Worm (Caenorhabditis elegans) whole organism, L4 larva: ENCODE results near the gene T12E12.6.

Source experiments
- F49E8.2 ChIP-seq: sonication (generic microtip); optimal IDR thresholded peaks from 2 replicates; lab custom pipeline; 2016; ENCODE audit warnings: missing compliant biosample characterization, mild to moderate bottlenecking, missing genetic modification characterization, borderline replicate concordance
- R02D3.7 ChIP-seq: fragments of 150-350 bp; sonication (generic microtip); optimal IDR thresholded peaks from 3 replicates; lab custom pipeline; 2014; ENCODE audit warnings: missing biosample characterization, missing genetic modification characterization
- T20F7.1 ChIP-seq: fragments of 200-800 bp; sonication (Bioruptor generic); optimal IDR thresholded peaks from 2 replicates; lab custom pipeline; 2018; ENCODE audit warnings: mild to moderate bottlenecking, missing genetic modification characterization, missing compliant biosample characterization
- Y105C5A.15 ChIP-seq: fragments of 200-800 bp; sonication (Bioruptor generic); IDR thresholded peaks from 2 replicates; pipeline ENCODE4 v1.3.6; 2022; ENCODE audit warnings: missing genetic modification characterization, missing compliant biosample characterization
- ZK546.5 ChIP-seq, 2 experiments: sonication (generic microtip); optimal IDR thresholded peaks; 2 replicates each; lab custom pipeline; 2017; ENCODE audit warnings: missing biosample characterization in 2 of 2, missing genetic modification characterization in 2 of 2
- arid-1 ChIP-seq: fragments of 200-800 bp; sonication (Bioruptor generic); conservative IDR thresholded peaks from 2 replicates; pipeline ENCODE4 v1.3.6; 2022; ENCODE audit warnings: missing genetic modification reagents, missing genetic modification characterization, missing compliant biosample characterization
- attf-4 ChIP-seq: sonication (generic microtip); optimal IDR thresholded peaks from 3 replicates; lab custom pipeline; 2017; ENCODE audit warnings: missing biosample characterization, missing genetic modification characterization
- ceh-20 ChIP-seq: fragments of 200-800 bp; sonication (Bioruptor generic); IDR thresholded peaks from 2 replicates; pipeline ENCODE4 v1.3.6; 2022; ENCODE audit warnings: missing genetic modification reagents, missing genetic modification characterization, missing compliant biosample characterization
- ceh-32 ChIP-seq: sonication (generic microtip); optimal IDR thresholded peaks from 2 replicates; lab custom pipeline; 2016; ENCODE audit warnings: mild to moderate bottlenecking, missing genetic modification characterization, missing compliant biosample characterization; ENCODE audit not compliant: poor library complexity
- ceh-62 ChIP-seq: sonication (generic microtip); optimal IDR thresholded peaks from 2 replicates; lab custom pipeline; 2017; ENCODE audit warnings: missing biosample characterization, missing genetic modification characterization
- ceh-82 ChIP-seq: sonication (generic microtip); optimal IDR thresholded peaks from 2 replicates; lab custom pipeline; 2017; ENCODE audit warnings: missing biosample characterization, missing genetic modification characterization
- cey-2 ChIP-seq: sonication (generic microtip); optimal IDR thresholded peaks from 3 replicates; lab custom pipeline; 2017; ENCODE audit warnings: missing genetic modification characterization, mild to moderate bottlenecking, missing compliant biosample characterization, antibody characterized with exemption, borderline replicate concordance; ENCODE audit not compliant: insufficient read depth
- ctbp-1 ChIP-seq: fragments of 200-800 bp; sonication (Bioruptor generic); IDR thresholded peaks from 2 replicates; pipeline ENCODE4 v1.3.6; 2022; ENCODE audit warnings: missing genetic modification reagents, missing genetic modification characterization, missing compliant biosample characterization
- daf-16 ChIP-seq, 3 experiments: sonication (generic microtip); optimal IDR thresholded peaks; 2 replicates each; lab custom pipeline; 2016 to 2017; ENCODE audit warnings: missing genetic modification characterization in 3 of 3, missing genetic modification reagents in 3 of 3, mild to moderate bottlenecking in 2 of 3, missing compliant biosample characterization in 2 of 3, missing biosample characterization in 1 of 3, moderate library complexity in 1 of 3
- daf-19 ChIP-seq: fragments of 200-800 bp; sonication (Bioruptor generic); conservative IDR thresholded peaks from 2 replicates; pipeline ENCODE4 v1.3.6; 2022; ENCODE audit warnings: missing genetic modification characterization, missing compliant biosample characterization
- dmd-6 ChIP-seq: fragments of 200-800 bp; sonication (Bioruptor generic); IDR thresholded peaks from 2 replicates; pipeline ENCODE4 v1.3.6; 2022; ENCODE audit warnings: missing genetic modification reagents, missing genetic modification characterization, missing compliant biosample characterization
- dpl-1 ChIP-seq: fragments of 150-350 bp; optimal IDR thresholded peaks from 2 replicates; lab custom pipeline; 2014; ENCODE audit warnings: missing biosample characterization, missing genetic modification reagents, missing genetic modification characterization
- fkh-10 ChIP-seq: fragments of 150-350 bp; optimal IDR thresholded peaks from 2 replicates; lab custom pipeline; 2014; ENCODE audit warnings: missing biosample characterization, missing genetic modification reagents, missing genetic modification characterization
- hif-1 ChIP-seq, 2 experiments: sonication (generic microtip); optimal IDR thresholded peaks; 2 replicates each; lab custom pipeline; 2016 to 2017; ENCODE audit warnings: missing compliant biosample characterization in 2 of 2, missing genetic modification characterization in 2 of 2, missing genetic modification reagents in 2 of 2, missing genotype in 2 of 2, mild to moderate bottlenecking in 1 of 2
- hlh-11 ChIP-seq: fragments of 200-800 bp; sonication (Bioruptor generic); optimal IDR thresholded peaks from 2 replicates; lab custom pipeline; 2018; ENCODE audit warnings: mild to moderate bottlenecking, missing genetic modification characterization, missing compliant biosample characterization
- hlh-30 ChIP-seq: sonication (generic microtip); optimal IDR thresholded peaks from 2 replicates; lab custom pipeline; 2017; ENCODE audit warnings: antibody characterized with exemption, mild to moderate bottlenecking, missing genetic modification characterization, missing compliant biosample characterization; ENCODE audit not compliant: insufficient read depth
- jun-1 ChIP-seq: fragments of 150-350 bp; optimal IDR thresholded peaks from 2 replicates; lab custom pipeline; 2014; ENCODE audit warnings: missing biosample characterization, missing genetic modification reagents, missing genetic modification characterization
- lim-7 ChIP-seq: fragments of 200-800 bp; sonication (Bioruptor generic); IDR thresholded peaks from 2 replicates; pipeline ENCODE4 v1.3.6; 2022; ENCODE audit warnings: missing genetic modification characterization, missing compliant biosample characterization
- lin-1 ChIP-seq: fragments of 200-800 bp; sonication (Bioruptor generic); IDR thresholded peaks from 2 replicates; pipeline ENCODE4 v1.3.6; 2022; ENCODE audit warnings: missing genetic modification reagents, missing genetic modification characterization, missing compliant biosample characterization
- lin-13 ChIP-seq: fragments of 150-350 bp; optimal IDR thresholded peaks from 2 replicates; lab custom pipeline; 2014; ENCODE audit warnings: missing biosample characterization, missing genetic modification reagents, missing genetic modification characterization
- lin-29 ChIP-seq: fragments of 200-800 bp; sonication (Bioruptor generic); IDR thresholded peaks from 2 replicates; pipeline ENCODE4 v1.3.6; 2022; ENCODE audit warnings: missing genetic modification reagents, missing genetic modification characterization, missing compliant biosample characterization
- madf-9 ChIP-seq: fragments of 200-800 bp; sonication (Bioruptor generic); conservative IDR thresholded peaks from 2 replicates; pipeline ENCODE4 v1.3.6; 2022; ENCODE audit warnings: missing genetic modification reagents, missing genetic modification characterization, missing compliant biosample characterization
- mes-2 ChIP-seq: sonication (generic microtip); optimal IDR thresholded peaks from 2 replicates; lab custom pipeline; 2016; ENCODE audit warnings: missing genotype, mild to moderate bottlenecking, missing genetic modification characterization, missing compliant biosample characterization; ENCODE audit not compliant: poor library complexity, severe bottlenecking
- mxl-3 ChIP-seq: fragments of 200-800 bp; sonication (Bioruptor generic); optimal IDR thresholded peaks from 2 replicates; lab custom pipeline; 2018; ENCODE audit warnings: mild to moderate bottlenecking, missing genetic modification characterization, missing compliant biosample characterization
- nhr-11 ChIP-seq: fragments of 150-350 bp; optimal IDR thresholded peaks from 2 replicates; lab custom pipeline; 2014; ENCODE audit warnings: missing biosample characterization, missing genetic modification characterization
- nhr-237 ChIP-seq: sonication (generic microtip); optimal IDR thresholded peaks from 2 replicates; lab custom pipeline; 2017; ENCODE audit warnings: missing biosample characterization, missing genetic modification characterization
- nhr-25 ChIP-seq: sonication (generic microtip); optimal IDR thresholded peaks from 2 replicates; lab custom pipeline; 2017; ENCODE audit warnings: missing genetic modification characterization, mild to moderate bottlenecking, missing compliant biosample characterization, antibody characterized with exemption, moderate library complexity, borderline replicate concordance; ENCODE audit not compliant: insufficient read depth
- nhr-28 ChIP-seq: fragments of 150-350 bp; optimal IDR thresholded peaks from 2 replicates; lab custom pipeline; 2014; ENCODE audit warnings: missing biosample characterization, missing genetic modification characterization
- nhr-42 ChIP-seq: fragments of 200-800 bp; sonication (Bioruptor generic); IDR thresholded peaks from 2 replicates; pipeline ENCODE4 v1.3.6; 2022; ENCODE audit warnings: missing genetic modification characterization, missing compliant biosample characterization
- nhr-6 ChIP-seq: fragments of 150-350 bp; optimal IDR thresholded peaks from 2 replicates; lab custom pipeline; 2014; ENCODE audit warnings: missing biosample characterization, missing genetic modification characterization
- nhr-76 ChIP-seq: fragments of 150-350 bp; optimal IDR thresholded peaks from 2 replicates; lab custom pipeline; 2014; ENCODE audit warnings: missing biosample characterization, missing genetic modification characterization
- pha-4 ChIP-seq, 2 experiments: fragments of 150-350 bp in 1 of 2; fragments of 200-800 bp in 1 of 2; sonication (Bioruptor generic) in 1 of 2; IDR thresholded peaks in 1 of 2; optimal IDR thresholded peaks in 1 of 2; 2 replicates each; pipeline versions ENCODE4 v1.3.6 to Lab custom; 2014 to 2022; ENCODE audit warnings: missing genetic modification characterization in 2 of 2, missing genetic modification reagents in 2 of 2, missing biosample characterization in 1 of 2, missing compliant biosample characterization in 1 of 2
- pqm-1 ChIP-seq: sonication (generic microtip); optimal IDR thresholded peaks from 2 replicates; lab custom pipeline; 2017; ENCODE audit warnings: missing biosample characterization, missing genetic modification characterization
- rbr-2 ChIP-seq: sonication (generic microtip); optimal IDR thresholded peaks from 2 replicates; lab custom pipeline; 2016; ENCODE audit warnings: missing genotype, missing genetic modification characterization, missing compliant biosample characterization
- spr-1 ChIP-seq: sonication (generic microtip); optimal IDR thresholded peaks from 2 replicates; lab custom pipeline; 2016; ENCODE audit warnings: mild to moderate bottlenecking, missing genetic modification characterization, missing compliant biosample characterization
- tra-1 ChIP-seq: fragments of 200-800 bp; sonication (Bioruptor generic); IDR thresholded peaks from 2 replicates; pipeline ENCODE4 v1.3.6; 2022; ENCODE audit warnings: missing genetic modification reagents, missing genetic modification characterization, missing compliant biosample characterization
- unc-130 ChIP-seq: sonication (generic microtip); optimal IDR thresholded peaks from 2 replicates; lab custom pipeline; 2016; ENCODE audit warnings: missing genetic modification reagents, missing genetic modification characterization, missing compliant biosample characterization
- unc-39 ChIP-seq: sonication (generic microtip); optimal IDR thresholded peaks from 2 replicates; lab custom pipeline; 2017; ENCODE audit warnings: missing biosample characterization, missing genetic modification characterization
- vab-7 ChIP-seq: fragments of 200-800 bp; sonication (Bioruptor generic); IDR thresholded peaks from 2 replicates; pipeline ENCODE4 v1.3.6; 2022; ENCODE audit warnings: missing genetic modification reagents, missing genetic modification characterization, missing compliant biosample characterization
- zfp-3 ChIP-seq: fragments of 200-800 bp; sonication (Bioruptor generic); conservative IDR thresholded peaks from 2 replicates; pipeline ENCODE4 v1.3.6; 2022; ENCODE audit warnings: missing genetic modification reagents, missing genetic modification characterization, missing compliant biosample characterization
- zip-2 ChIP-seq: fragments of 150-350 bp; optimal IDR thresholded peaks from 2 replicates; lab custom pipeline; 2014; ENCODE audit warnings: missing biosample characterization, missing genetic modification characterization
- ztf-7 ChIP-seq: fragments of 150-350 bp; optimal IDR thresholded peaks from 2 replicates; lab custom pipeline; 2014; ENCODE audit warnings: missing biosample characterization, missing genetic modification characterization

T12E12.6 gene

ce11 chrIV:5595567-5595966 lies 21.6 kb upstream of the T12E12.6 start:
- no peak for TF ChIP-seq fkh-10 (GFP tag; lab: Kevin White, UChicago)
- TF ChIP-seq F49E8.2 (tag; lab: Kevin White, UChicago) = no peak
- TF ChIP-seq zfp-3 = no peak
- peak; percentile 23 for TF ChIP-seq hlh-30 (tag; lab: Kevin White, UChicago)
- TF ChIP-seq lin-13 (GFP tag; lab: Kevin White, UChicago) = no peak

ce11 chrIV:5593804-5594214 lies 19.9 kb upstream of the T12E12.6 start:
- TF ChIP-seq dpl-1 (GFP tag; lab: Kevin White, UChicago) (no peak), hif-1 (tag; optimal IDR thresholded peaks at IDR 0.05; lab: Kevin White, UChicago) (peak in 1 of 2 experiments; percentile 36), nhr-237 (no peak), ceh-62 (no peak), lin-1 (no peak), dmd-6 (GFP tag; lab: Robert Waterston, UW) (peak; percentile 50), arid-1 (GFP tag; lab: Robert Waterston, UW) (no peak), lin-13 (GFP tag; lab: Kevin White, UChicago) (peak; percentile 8), zip-2 (tag; lab: Kevin White, UChicago) (no peak), mes-2 (tag; lab: Kevin White, UChicago) (peak; percentile 23), jun-1 (tag; lab: Kevin White, UChicago) (peak; percentile 34), ztf-7 (tag; lab: Kevin White, UChicago) (no peak), tra-1 (peak; percentile 26; the same call in 1 of the 2 replicates), daf-16 (GFP tag; optimal IDR thresholded peaks at IDR 0.05; lab: Kevin White, UChicago) (peak in 1 of 2 experiments; percentile 99), daf-16 (tag; optimal IDR thresholded peaks at IDR 0.05; lab: Kevin White, UChicago) (peak; percentile 93), unc-130 (GFP tag; lab: Kevin White, UChicago) (no peak), pha-4 (GFP tag; IDR thresholded peaks at IDR 0.05; lab: Robert Waterston, UW) (no peak), pha-4 (tag; optimal IDR thresholded peaks at IDR 0.05; lab: Kevin White, UChicago) (peak; percentile 93), ceh-20 (peak; percentile 58; the same call in 1 of the 2 replicates), hlh-30 (tag; lab: Kevin White, UChicago) (peak; percentile 83), spr-1 (tag; lab: Kevin White, UChicago) (no peak), nhr-76 (no peak), lin-29 (GFP tag; lab: Robert Waterston, UW) (no peak), ceh-32 (tag; lab: Kevin White, UChicago) (no peak), nhr-25 (peak; percentile 83), unc-39 (tag; lab: Kevin White, UChicago) (no peak), Y105C5A.15 (GFP tag; lab: Robert Waterston, UW) (no peak), lim-7 (GFP tag; lab: Robert Waterston, UW) (no peak), hlh-11 (tag; lab: Kevin White, UChicago) (peak; percentile 90), daf-19 (no peak), nhr-28 (tag; lab: Kevin White, UChicago) (peak; percentile 62), attf-4 (tag; lab: Kevin White, UChicago) (no peak), ctbp-1 (GFP tag; lab: Robert Waterston, UW) (no peak), mxl-3 (GFP tag; lab: Kevin White, UChicago) (peak; percentile 29), ceh-82 (tag; lab: Kevin White, UChicago) (no peak), nhr-6 (tag; lab: Kevin White, UChicago) (peak; percentile 47), nhr-11 (peak; percentile 92), pqm-1 (tag; lab: Kevin White, UChicago) (no peak), rbr-2 (tag; lab: Kevin White, UChicago) (peak; percentile 61), cey-2 (tag; lab: Kevin White, UChicago) (no peak), T20F7.1 (no peak), nhr-42 (GFP tag; lab: Robert Waterston, UW) (no peak), ZK546.5 (tag; optimal IDR thresholded peaks at IDR 0.05; lab: Kevin White, UChicago) (no peak), madf-9 (GFP tag; lab: Robert Waterston, UW) (no peak), R02D3.7 (tag; lab: Kevin White, UChicago) (no peak), vab-7 (GFP tag; lab: Robert Waterston, UW) (no peak)
